Fruit fly (Drosophila melanogaster) whole organism, embryonic: ENCODE data around the gene SMC3.

ENCODE experiments used
- Atf6 ChIP-seq: fragments of 200-800 bp; sonication (Bioruptor generic); IDR thresholded peaks from 2 replicates; pipeline ENCODE4 v1.3.6; 2022; ENCODE audit warnings: missing biosample characterization, missing genetic modification characterization
- CG10565 ChIP-seq: fragments of 200-800 bp; sonication (Bioruptor generic); optimal IDR thresholded peaks from 3 replicates; lab custom pipeline; 2016; ENCODE audit warnings: missing biosample characterization, mild to moderate bottlenecking, missing genetic modification characterization
- CG11398 ChIP-seq: fragments of 200-800 bp; sonication (Bioruptor generic); optimal IDR thresholded peaks from 2 replicates; lab custom pipeline; 2016; ENCODE audit warnings: missing biosample characterization, missing genetic modification characterization
- CG11456 ChIP-seq: fragments of 200-800 bp; sonication (Bioruptor generic); IDR thresholded peaks from 3 replicates; pipeline ENCODE4 v1.3.6; 2022; ENCODE audit warnings: missing biosample characterization, missing genetic modification characterization
- CG16779 ChIP-seq: fragments of 200-800 bp; sonication (Bioruptor generic); IDR thresholded peaks from 2 replicates; pipeline ENCODE4 v1.3.6; 2022; ENCODE audit warnings: missing biosample characterization, missing genetic modification characterization
- CG16813 ChIP-seq: fragments of 200-800 bp; sonication (Bioruptor generic); IDR thresholded peaks from 3 replicates; pipeline ENCODE4 v1.3.6; 2022; ENCODE audit warnings: missing biosample characterization, missing genetic modification characterization; ENCODE audit not compliant: partially characterized antibody
- CG18764 ChIP-seq: fragments of 200-800 bp; sonication (Bioruptor generic); optimal IDR thresholded peaks from 3 replicates; lab custom pipeline; 2016; ENCODE audit warnings: missing biosample characterization, missing genetic modification characterization
- CG2199 ChIP-seq: fragments of 200-800 bp; sonication (Bioruptor generic); IDR thresholded peaks from 3 replicates; pipeline ENCODE4 v1.3.6; 2022; ENCODE audit warnings: missing biosample characterization, missing genetic modification characterization
- CG3065 ChIP-seq: fragments of 200-800 bp; sonication (Bioruptor generic); optimal IDR thresholded peaks from 2 replicates; lab custom pipeline; 2016; ENCODE audit warnings: missing biosample characterization, missing genetic modification characterization
- CG31441 ChIP-seq: fragments of 200-800 bp; sonication (Bioruptor generic); IDR thresholded peaks from 2 replicates; pipeline ENCODE4 v1.3.6; 2022; ENCODE audit warnings: missing biosample characterization, missing genetic modification characterization
- CG3847 ChIP-seq: fragments of 200-800 bp; sonication (Bioruptor generic); IDR thresholded peaks from 2 replicates; pipeline ENCODE4 v1.3.6; 2022; ENCODE audit warnings: missing biosample characterization, missing genetic modification characterization
- CG4424 ChIP-seq: fragments of 200-800 bp; sonication (Bioruptor generic); optimal IDR thresholded peaks from 3 replicates; lab custom pipeline; 2016; ENCODE audit warnings: missing biosample characterization, missing genetic modification characterization
- CG6791 ChIP-seq: fragments of 200-800 bp; sonication (Bioruptor generic); IDR thresholded peaks from 3 replicates; pipeline ENCODE4 v1.3.6; 2022; ENCODE audit warnings: missing biosample characterization, missing genetic modification characterization; ENCODE audit not compliant: partially characterized antibody
- CG7357 ChIP-seq: fragments of 200-800 bp; sonication (Bioruptor generic); IDR thresholded peaks from 3 replicates; pipeline ENCODE4 v1.3.6; 2022; ENCODE audit warnings: missing biosample characterization, missing genetic modification characterization
- CG7963 ChIP-seq: fragments of 200-800 bp; sonication (Bioruptor generic); IDR thresholded peaks from 3 replicates; pipeline ENCODE4 v1.3.6; 2022; ENCODE audit warnings: missing biosample characterization, missing genetic modification characterization; ENCODE audit not compliant: partially characterized antibody
- CG7987 ChIP-seq: fragments of 200-800 bp; sonication (Bioruptor generic); optimal IDR thresholded peaks from 2 replicates; lab custom pipeline; 2018; ENCODE audit warnings: missing biosample characterization, mild to moderate bottlenecking, missing genetic modification characterization, moderate library complexity
- CG8089 ChIP-seq: fragments of 200-800 bp; sonication (Bioruptor generic); optimal IDR thresholded peaks from 3 replicates; lab custom pipeline; 2016; ENCODE audit warnings: missing biosample characterization, missing genetic modification characterization
- CG9797 ChIP-seq: fragments of 200-800 bp; sonication (Bioruptor generic); optimal IDR thresholded peaks from 3 replicates; lab custom pipeline; 2018; ENCODE audit warnings: missing biosample characterization, mild to moderate bottlenecking, missing genetic modification characterization
- Chrac-16 ChIP-seq: fragments of 200-800 bp; sonication (Bioruptor generic); optimal IDR thresholded peaks from 3 replicates; lab custom pipeline; 2016; ENCODE audit warnings: missing biosample characterization, missing genetic modification characterization
- CkIIα-i1 ChIP-seq: fragments of 200-800 bp; sonication (Bioruptor generic); IDR thresholded peaks from 2 replicates; pipeline ENCODE4 v1.3.6; 2022; ENCODE audit warnings: missing biosample characterization, missing genetic modification characterization
- D19B ChIP-seq: fragments of 200-800 bp; sonication (Bioruptor generic); optimal IDR thresholded peaks from 2 replicates; lab custom pipeline; 2017; ENCODE audit warnings: missing biosample characterization, mild to moderate bottlenecking, missing genetic modification characterization
- H15 ChIP-seq: fragments of 200-800 bp; sonication (Bioruptor generic); IDR thresholded peaks from 3 replicates; pipeline ENCODE4 v1.3.6; 2022; ENCODE audit warnings: missing biosample characterization, missing genetic modification characterization
- Kr ChIP-seq: fragments of 200-800 bp; sonication (Bioruptor generic); optimal IDR thresholded peaks from 2 replicates; lab custom pipeline; 2017; ENCODE audit warnings: missing biosample characterization, mild to moderate bottlenecking, missing genetic modification characterization
- Myb ChIP-seq: fragments of 200-800 bp; sonication (Bioruptor generic); optimal IDR thresholded peaks from 2 replicates; lab custom pipeline; 2016; ENCODE audit warnings: missing biosample characterization, missing genetic modification characterization
- NK7.1 ChIP-seq: fragments of 200-800 bp; sonication (Bioruptor generic); optimal IDR thresholded peaks from 3 replicates; lab custom pipeline; 2016; ENCODE audit warnings: missing biosample characterization, missing genetic modification characterization
- Optix ChIP-seq: fragments of 200-800 bp; sonication (Bioruptor generic); IDR thresholded peaks from 3 replicates; pipeline ENCODE4 v1.3.6; 2022; ENCODE audit warnings: missing biosample characterization, missing genetic modification characterization
- PHDP ChIP-seq: fragments of 200-800 bp; sonication (Bioruptor generic); optimal IDR thresholded peaks from 3 replicates; lab custom pipeline; 2018; ENCODE audit warnings: missing biosample characterization, mild to moderate bottlenecking, missing genetic modification characterization, moderate library complexity
- Sry-δ ChIP-seq: fragments of 200-800 bp; sonication (Bioruptor generic); optimal IDR thresholded peaks from 2 replicates; lab custom pipeline; 2016; ENCODE audit warnings: missing biosample characterization, missing genetic modification characterization
- Ssrp ChIP-seq: fragments of 200-800 bp; sonication (Bioruptor generic); optimal IDR thresholded peaks from 2 replicates; lab custom pipeline; 2018; ENCODE audit warnings: missing biosample characterization, mild to moderate bottlenecking, missing genetic modification characterization, moderate library complexity
- Xrp1 ChIP-seq: fragments of 200-800 bp; sonication (Bioruptor generic); IDR thresholded peaks from 2 replicates; pipeline ENCODE4 v1.3.6; 2022; ENCODE audit warnings: missing biosample characterization, missing genetic modification characterization
- ash1 ChIP-seq: fragments of 200-800 bp; sonication (Bioruptor generic); optimal IDR thresholded peaks from 2 replicates; lab custom pipeline; 2018; ENCODE audit warnings: missing biosample characterization, mild to moderate bottlenecking, missing genetic modification characterization
- ato ChIP-seq: fragments of 200-800 bp; sonication (Bioruptor generic); IDR thresholded peaks from 2 replicates; pipeline ENCODE4 v1.3.6; 2022; ENCODE audit warnings: missing biosample characterization, missing genetic modification characterization; ENCODE audit not compliant: partially characterized antibody
- bsh ChIP-seq, 2 experiments: fragments of 200-800 bp; sonication (Bioruptor generic); optimal IDR thresholded peaks; 2 replicates each; lab custom pipeline; 2017 to 2018; ENCODE audit warnings: mild to moderate bottlenecking in 2 of 2, missing biosample characterization in 2 of 2, missing genetic modification characterization in 2 of 2, moderate library complexity in 1 of 2
- chm ChIP-seq: fragments of 200-800 bp; sonication (Bioruptor generic); IDR thresholded peaks from 2 replicates; pipeline ENCODE4 v1.3.6; 2022; ENCODE audit warnings: missing biosample characterization, missing genetic modification characterization
- chn ChIP-seq: fragments of 200-800 bp; sonication (Bioruptor generic); optimal IDR thresholded peaks from 2 replicates; lab custom pipeline; 2016; ENCODE audit warnings: missing biosample characterization, missing genetic modification characterization
- cwo ChIP-seq: fragments of 200-800 bp; sonication (Bioruptor generic); optimal IDR thresholded peaks from 3 replicates; lab custom pipeline; 2017; ENCODE audit warnings: missing biosample characterization, missing genetic modification characterization, mild to moderate bottlenecking, moderate library complexity, missing genetic modification reagents
- fd64A ChIP-seq: fragments of 200-800 bp; sonication (Bioruptor generic); optimal IDR thresholded peaks from 3 replicates; lab custom pipeline; 2018; ENCODE audit warnings: missing biosample characterization, mild to moderate bottlenecking, missing genetic modification characterization
- gem ChIP-seq: fragments of 200-800 bp; sonication (Bioruptor generic); optimal IDR thresholded peaks from 2 replicates; lab custom pipeline; 2019; ENCODE audit warnings: missing biosample characterization, mild to moderate bottlenecking, missing genetic modification characterization, moderate library complexity
- mld ChIP-seq: fragments of 200-800 bp; sonication (Bioruptor generic); IDR thresholded peaks from 3 replicates; pipeline ENCODE4 v1.3.6; 2022; ENCODE audit warnings: missing biosample characterization, missing genetic modification characterization; ENCODE audit not compliant: partially characterized antibody
- pfk ChIP-seq: fragments of 200-800 bp; sonication (Bioruptor generic); optimal IDR thresholded peaks from 2 replicates; lab custom pipeline; 2018; ENCODE audit warnings: missing biosample characterization, mild to moderate bottlenecking, missing genetic modification characterization, moderate library complexity
- salm ChIP-seq: fragments of 200-800 bp; sonication (Bioruptor generic); optimal IDR thresholded peaks from 2 replicates; lab custom pipeline; 2018; ENCODE audit warnings: missing biosample characterization, mild to moderate bottlenecking, missing genetic modification characterization
- sd ChIP-seq: fragments of 200-800 bp; sonication (Bioruptor generic); optimal IDR thresholded peaks from 3 replicates; lab custom pipeline; 2018; ENCODE audit warnings: missing biosample characterization, mild to moderate bottlenecking, missing genetic modification characterization, moderate library complexity
- slou ChIP-seq: fragments of 200-800 bp; sonication (Bioruptor generic); optimal IDR thresholded peaks from 3 replicates; lab custom pipeline; 2016; ENCODE audit warnings: missing biosample characterization, missing genetic modification characterization
- sna ChIP-seq: fragments of 200-800 bp; sonication (Bioruptor generic); IDR thresholded peaks from 2 replicates; pipeline ENCODE4 v1.3.6; 2022; ENCODE audit warnings: missing biosample characterization, missing genetic modification characterization; ENCODE audit not compliant: partially characterized antibody
- trem ChIP-seq: fragments of 200-800 bp; optimal IDR thresholded peaks from 3 replicates; lab custom pipeline; 2019; ENCODE audit warnings: missing biosample characterization, mild to moderate bottlenecking, missing genetic modification characterization, moderate library complexity
- unc-4 ChIP-seq: fragments of 200-800 bp; sonication (Bioruptor generic); IDR thresholded peaks from 2 replicates; pipeline ENCODE4 v1.3.6; 2022; ENCODE audit warnings: missing biosample characterization, missing genetic modification characterization; ENCODE audit not compliant: partially characterized antibody
- zf30C ChIP-seq: fragments of 200-800 bp; sonication (Bioruptor generic); optimal IDR thresholded peaks from 3 replicates; lab custom pipeline; 2018; ENCODE audit warnings: missing biosample characterization, mild to moderate bottlenecking, missing genetic modification characterization

SMC3 gene

dm6 chrX:16637594-16638485, 44.6 kb upstream of the SMC3 start, which contains the start of gene RpS19a (continued):
- TF ChIP-seq CG7357 (no peak), CG16813 (GFP tag; lab: Robert Waterston, UW) (no peak), D19B (GFP tag; lab: Kevin White, UChicago) (peak; percentile 58), Xrp1 (GFP tag; lab: Robert Waterston, UW) (no peak), CG8089 (GFP tag; lab: Kevin White, UChicago) (peak; percentile 55), Sry-δ (GFP tag; lab: Kevin White, UChicago) (peak; percentile 72), CG10565 (GFP tag; lab: Kevin White, UChicago) (no peak), pfk (GFP tag; lab: Kevin White, UChicago) (peak; percentile 80), Optix (GFP tag; lab: Robert Waterston, UW) (peak; percentile 66; the same call in 2 of the 3 replicates), cwo (GFP tag; lab: Kevin White, UChicago) (peak; percentile 55), NK7.1 (GFP tag; lab: Kevin White, UChicago) (peak; percentile 48), ash1 (peak; percentile 86), Kr (peak; percentile 66), mld (GFP tag; lab: Robert Waterston, UW) (0 out of 3 replicates have a peak, but pooled peaks have one; percentile 4), CG7963 (GFP tag; lab: Robert Waterston, UW) (peak; percentile 29; the same call in 1 of the 3 replicates), CG2199 (GFP tag; lab: Robert Waterston, UW) (peak; percentile 74; the same call in 1 of the 3 replicates), CG18764 (GFP tag; lab: Kevin White, UChicago) (peak; percentile 39), gem (tag; lab: Kevin White, UChicago) (peak; percentile 58), CG3065 (GFP tag; lab: Kevin White, UChicago) (peak; percentile 36), bsh (GFP tag; optimal IDR thresholded peaks at IDR 0.05; lab: Kevin White, UChicago) (peak; percentile 15 to 64), Chrac-16 (GFP tag; lab: Kevin White, UChicago) (no peak), CG11398 (GFP tag; lab: Kevin White, UChicago) (peak; percentile 42), PHDP (tag; lab: Kevin White, UChicago) (peak; percentile 77), ato (GFP tag; lab: Robert Waterston, UW) (0 out of 2 replicates have a peak, but pooled peaks have one; percentile 39), zf30C (GFP tag; lab: Kevin White, UChicago) (peak; percentile 42), CG7987 (GFP tag; lab: Kevin White, UChicago) (peak; percentile 94), unc-4 (no peak), CG6791 (no peak; the same call in 1 of the 3 replicates), chm (GFP tag; lab: Robert Waterston, UW) (peak; percentile 88), CG11456 (GFP tag; lab: Robert Waterston, UW) (peak; percentile 92), fd64A (GFP tag; lab: Kevin White, UChicago) (peak; percentile 87), CkIIα-i1 (GFP tag; lab: Robert Waterston, UW) (0 out of 2 replicates have a peak, but pooled peaks have one; percentile 37), sna (GFP tag; lab: Robert Waterston, UW) (no peak), salm (tag; lab: Kevin White, UChicago) (peak; percentile 78), Ssrp (tag; lab: Kevin White, UChicago) (peak; percentile 21), sd (tag; lab: Kevin White, UChicago) (no peak), CG3847 (GFP tag; lab: Robert Waterston, UW) (peak; percentile 59), CG31441 (peak; percentile 77), CG16779 (GFP tag; lab: Robert Waterston, UW) (0 out of 2 replicates have a peak, but pooled peaks have one; percentile 66), Myb (peak; percentile 5), CG9797 (peak; percentile 47), slou (peak; percentile 39), chn (GFP tag; lab: Kevin White, UChicago) (peak; percentile 20), trem (peak; percentile 87), H15 (GFP tag; lab: Robert Waterston, UW) (peak; percentile 67; the same call in 2 of the 3 replicates), CG4424 (GFP tag; lab: Kevin White, UChicago) (peak; percentile 76), Atf6 (GFP tag; lab: Robert Waterston, UW) (peak; percentile 69)
